Fruit fly (Drosophila melanogaster): ENCODE data around the gene CG12402.

CG12402 gene

dm6 chr3R:14151840-14152239, 43.7 kb upstream of the CG12402 start, which contains the start of gene CG14355:
Gene CG14355, minus strand, starts transcription at chr3R:14151940.
- TF ChIP-seq CG16779 (GFP tag; IDR thresholded peaks at IDR 0.05) (no peak), CG4617 (GFP tag; optimal IDR thresholded peaks at IDR 0.05; ENCODE audit: borderline replicate concordance) (no peak), CG14667 (GFP tag; IDR thresholded peaks at IDR 0.05) (no peak), trem (tag; optimal IDR thresholded peaks at IDR 0.05) (no peak), Hey (tag; optimal IDR thresholded peaks at IDR 0.05) (no peak), Lim3 (GFP tag; IDR thresholded peaks at IDR 0.05) (no peak), en (GFP tag; optimal IDR thresholded peaks at IDR 0.05) (no peak), CG15479 (GFP tag; optimal IDR thresholded peaks at IDR 0.05) (no peak), CG3995 (GFP tag; optimal IDR thresholded peaks at IDR 0.05) (no peak), CG15601 (tag; optimal IDR thresholded peaks at IDR 0.05) (no peak), jumu (GFP tag; optimal IDR thresholded peaks at IDR 0.05) (no peak), CG4707 (GFP tag; optimal IDR thresholded peaks at IDR 0.05) (no peak), CG16815 (GFP tag; optimal IDR thresholded peaks at IDR 0.05) (no peak), bcd (GFP tag; optimal IDR thresholded peaks at IDR 0.05) (no peak), row (GFP tag; IDR thresholded peaks at IDR 0.05) (no peak), Myb (GFP tag; optimal IDR thresholded peaks at IDR 0.05) (no peak), Stat92E (GFP tag; optimal IDR thresholded peaks at IDR 0.05) (no peak)

dm6 chr3R:14140912-14141311, 32.8 kb upstream of the CG12402 start:
- no peak for TF ChIP-seq Dek (tag; optimal IDR thresholded peaks at IDR 0.05)
- no peak for TF ChIP-seq gt (GFP tag; IDR thresholded peaks at IDR 0.05)
- no peak for TF ChIP-seq CG18476 (GFP tag; optimal IDR thresholded peaks at IDR 0.05)
- peak; percentile 21 to 57 for TF ChIP-seq Trl (optimal IDR thresholded peaks at IDR 0.05)
- no peak for TF ChIP-seq Trl (GFP tag; optimal IDR thresholded peaks at IDR 0.05)
- TF ChIP-seq Deaf1 (tag; optimal IDR thresholded peaks at IDR 0.05) = no peak
- TF ChIP-seq ewg (GFP tag; optimal IDR thresholded peaks at IDR 0.05) = peak; percentile 79
- no peak for TF ChIP-seq H15 (GFP tag; IDR thresholded peaks at IDR 0.05)
- no peak for TF ChIP-seq CG11398 (GFP tag; optimal IDR thresholded peaks at IDR 0.05)
- TF ChIP-seq CG32772 (GFP tag; IDR thresholded peaks at IDR 0.05) = no peak
- TF ChIP-seq CG2202 (tag; optimal IDR thresholded peaks at IDR 0.05) = no peak
- no peak for TF ChIP-seq CG32532 (GFP tag; IDR thresholded peaks at IDR 0.05)
- peak; percentile 6 for TF ChIP-seq CG8359 (GFP tag; optimal IDR thresholded peaks at IDR 0.05; ENCODE audit: borderline replicate concordance)
- no peak for TF ChIP-seq CG10565 (GFP tag; optimal IDR thresholded peaks at IDR 0.05)
- peak; percentile 93 for TF ChIP-seq scrt (GFP tag; optimal IDR thresholded peaks at IDR 0.05)
- TF ChIP-seq jumu (GFP tag; optimal IDR thresholded peaks at IDR 0.05) = no peak
- TF ChIP-seq CoRest (tag; optimal IDR thresholded peaks at IDR 0.05) = no peak
- TF ChIP-seq esg (GFP tag; conservative IDR thresholded peaks at IDR 0.05) = no peak
- no peak for TF ChIP-seq Ravus (GFP tag; IDR thresholded peaks at IDR 0.05)
- no peak for TF ChIP-seq CG11695 (GFP tag; IDR thresholded peaks at IDR 0.05)
- no peak for TF ChIP-seq Dp (GFP tag; optimal IDR thresholded peaks at IDR 0.05)
- no peak for TF ChIP-seq CG4730 (GFP tag; IDR thresholded peaks at IDR 0.05)

- TF ChIP-seq nerfin-2 (GFP tag; IDR thresholded peaks at IDR 0.05; ENCODE audit: partially characterized antibody) (no peak), CG3726 (GFP tag; IDR thresholded peaks at IDR 0.05) (0 out of 3 replicates have a peak, but pooled peaks have one; percentile 11)
Measured at dm6 chr3R:14131972-14132371, 23.9 kb upstream of the CG12402 start, which contains the start of gene CG14356. Gene CG14356, minus strand, starts transcription at chr3R:14132072.
